Worm (Caenorhabditis elegans) whole organism, L1 larva: ENCODE measurements around the gene C16B8.4.

ENCODE experiments used
- C04F5.9 ChIP-seq: sonication (generic microtip); optimal IDR thresholded peaks from 2 replicates; lab custom pipeline; 2016; ENCODE audit warnings: missing genetic modification characterization, missing compliant biosample characterization
- C34B4.2 ChIP-seq: sonication (generic microtip); optimal IDR thresholded peaks from 2 replicates; lab custom pipeline; 2017; ENCODE audit warnings: mild to moderate bottlenecking, missing genetic modification characterization, missing compliant biosample characterization
- F16B12.6 ChIP-seq: fragments of 150-350 bp; optimal IDR thresholded peaks from 2 replicates; lab custom pipeline; 2014; ENCODE audit warnings: missing biosample characterization, missing genetic modification characterization
- aha-1 ChIP-seq: fragments of 150-350 bp; optimal IDR thresholded peaks from 2 replicates; lab custom pipeline; 2014; ENCODE audit warnings: missing biosample characterization, missing genetic modification characterization
- blmp-1 ChIP-seq: fragments of 150-350 bp; optimal IDR thresholded peaks from 2 replicates; lab custom pipeline; 2014; ENCODE audit warnings: missing biosample characterization, missing genetic modification characterization
- ceh-63 ChIP-seq: fragments of 200-800 bp; sonication (Bioruptor generic); optimal IDR thresholded peaks from 2 replicates; lab custom pipeline; 2018; ENCODE audit warnings: mild to moderate bottlenecking, missing genetic modification characterization, missing compliant biosample characterization
- ceh-8 ChIP-seq: fragments of 200-800 bp; sonication (Bioruptor generic); optimal IDR thresholded peaks from 2 replicates; lab custom pipeline; 2018; ENCODE audit warnings: mild to moderate bottlenecking, missing genetic modification characterization, moderate library complexity, missing compliant biosample characterization
- ceh-82 ChIP-seq, 3 experiments: fragments of 150-350 bp in 1 of 3; sonication (generic microtip) in 2 of 3; optimal IDR thresholded peaks; 2 replicates each; lab custom pipeline; 2014 to 2017; ENCODE audit warnings: missing biosample characterization in 3 of 3, missing genetic modification characterization in 3 of 3
- ceh-90 ChIP-seq: sonication (generic microtip); optimal IDR thresholded peaks from 2 replicates; lab custom pipeline; 2016; ENCODE audit warnings: missing genetic modification characterization, missing compliant biosample characterization
- ces-1 ChIP-seq: fragments of 150-350 bp; optimal IDR thresholded peaks from 2 replicates; lab custom pipeline; 2014; ENCODE audit warnings: missing biosample characterization, missing genetic modification reagents, missing genetic modification characterization
- dsc-1 ChIP-seq: sonication (generic microtip); optimal IDR thresholded peaks from 2 replicates; lab custom pipeline; 2016; ENCODE audit warnings: mild to moderate bottlenecking, missing genetic modification characterization, missing compliant biosample characterization
- efl-1 ChIP-seq, 4 experiments: fragments of 150-350 bp; optimal IDR thresholded peaks in 3 of 4; peaks in 1 of 4; 1 replicate in 1 of 4; 2 replicates in 3 of 4; lab custom pipeline; 2014; ENCODE audit warnings: missing biosample characterization in 2 of 4, missing genetic modification characterization in 2 of 4, missing genetic modification reagents in 2 of 4
- efl-3 ChIP-seq: fragments of 200-800 bp; sonication (Bioruptor generic); optimal IDR thresholded peaks from 2 replicates; lab custom pipeline; 2018; ENCODE audit warnings: mild to moderate bottlenecking, missing genetic modification characterization, missing compliant biosample characterization
- egl-27 ChIP-seq, 2 experiments: fragments of 150-350 bp in 1 of 2; sonication (generic microtip); optimal IDR thresholded peaks; 3 replicates each; lab custom pipeline; 2017 to 2018; ENCODE audit warnings: missing biosample characterization in 2 of 2, missing genetic modification characterization in 2 of 2, missing genetic modification reagents in 2 of 2
- elt-2 ChIP-seq: sonication (generic microtip); optimal IDR thresholded peaks from 2 replicates; lab custom pipeline; 2016; ENCODE audit warnings: missing genetic modification characterization, mild to moderate bottlenecking, inconsistent platforms, missing compliant biosample characterization, missing genetic modification reagents
- elt-3 ChIP-seq, 6 experiments: fragments of 150-350 bp in 1 of 6; sonication (generic microtip); optimal IDR thresholded peaks; 2 replicates each; lab custom pipeline; 2017 to 2018; ENCODE audit warnings: missing biosample characterization in 6 of 6, missing genetic modification characterization in 6 of 6, inconsistent platforms in 1 of 6
- fkh-10 ChIP-seq: sonication (generic microtip); optimal IDR thresholded peaks from 2 replicates; lab custom pipeline; 2017; ENCODE audit warnings: missing biosample characterization, missing genetic modification reagents, missing genetic modification characterization
- fkh-4 ChIP-seq: sonication (generic microtip); optimal IDR thresholded peaks from 2 replicates; lab custom pipeline; 2016; ENCODE audit warnings: missing compliant biosample characterization, missing genetic modification characterization, borderline replicate concordance
- fkh-8 ChIP-seq: sonication (generic microtip); optimal IDR thresholded peaks from 2 replicates; lab custom pipeline; 2016; ENCODE audit warnings: mild to moderate bottlenecking, missing genetic modification characterization, missing compliant biosample characterization
- fos-1 ChIP-seq: fragments of 150-350 bp; optimal IDR thresholded peaks from 2 replicates; lab custom pipeline; 2014; ENCODE audit warnings: missing biosample characterization, missing genetic modification characterization
- hpl-2 ChIP-seq: fragments of 150-350 bp; optimal IDR thresholded peaks from 2 replicates; lab custom pipeline; 2014; ENCODE audit warnings: missing biosample characterization, missing genetic modification reagents, missing genetic modification characterization
- isw-1 ChIP-seq: fragments of 200-800 bp; sonication (Bioruptor generic); IDR thresholded peaks from 2 replicates; pipeline ENCODE4 v1.3.6; 2022; ENCODE audit warnings: missing genetic modification characterization, missing compliant biosample characterization
- jun-1 ChIP-seq: fragments of 150-350 bp; optimal IDR thresholded peaks from 2 replicates; lab custom pipeline; 2014; ENCODE audit warnings: missing biosample characterization, missing genetic modification reagents, missing genetic modification characterization
- lin-13 ChIP-seq: fragments of 150-350 bp; optimal IDR thresholded peaks from 2 replicates; lab custom pipeline; 2014; ENCODE audit warnings: missing biosample characterization, missing genetic modification reagents, missing genetic modification characterization
- lin-14 ChIP-seq: fragments of 200-800 bp; sonication (Bioruptor generic); optimal IDR thresholded peaks from 2 replicates; lab custom pipeline; 2018; ENCODE audit warnings: mild to moderate bottlenecking, missing genetic modification characterization, moderate library complexity, missing compliant biosample characterization
- lin-35 ChIP-seq, 2 experiments: fragments of 150-350 bp; optimal IDR thresholded peaks; 2 replicates each; lab custom pipeline; 2014; ENCODE audit warnings: missing biosample characterization in 2 of 2, missing genetic modification characterization in 2 of 2, missing genetic modification reagents in 2 of 2
- mdl-1 ChIP-seq, 2 experiments: fragments of 150-350 bp; optimal IDR thresholded peaks; 2 replicates each; lab custom pipeline; 2014 to 2017; ENCODE audit warnings: missing biosample characterization in 2 of 2, missing genetic modification characterization in 2 of 2, inconsistent platforms in 1 of 2
- mef-2 ChIP-seq: fragments of 150-350 bp; optimal IDR thresholded peaks from 2 replicates; lab custom pipeline; 2014; ENCODE audit warnings: missing biosample characterization, missing genetic modification characterization
- mep-1 ChIP-seq: fragments of 150-350 bp; optimal IDR thresholded peaks from 2 replicates; lab custom pipeline; 2014; ENCODE audit warnings: missing biosample characterization, missing genetic modification characterization
- nhr-19 ChIP-seq: fragments of 200-800 bp; sonication (Bioruptor generic); conservative IDR thresholded peaks from 2 replicates; pipeline ENCODE4 v1.3.6; 2022; ENCODE audit warnings: missing genetic modification characterization, missing compliant biosample characterization
- nhr-20 ChIP-seq: sonication (generic microtip); optimal IDR thresholded peaks from 2 replicates; lab custom pipeline; 2016; ENCODE audit warnings: mild to moderate bottlenecking, missing genetic modification characterization, missing compliant biosample characterization
- nhr-28 ChIP-seq: fragments of 150-350 bp; optimal IDR thresholded peaks from 2 replicates; lab custom pipeline; 2014; ENCODE audit warnings: missing biosample characterization, missing genetic modification characterization
- nhr-71 ChIP-seq: sonication (generic microtip); optimal IDR thresholded peaks from 2 replicates; lab custom pipeline; 2016; ENCODE audit warnings: mild to moderate bottlenecking, missing genetic modification characterization, moderate library complexity, missing compliant biosample characterization
- nhr-90 ChIP-seq: sonication (generic microtip); optimal IDR thresholded peaks from 2 replicates; lab custom pipeline; 2016; ENCODE audit warnings: mild to moderate bottlenecking, missing genetic modification characterization, missing compliant biosample characterization; ENCODE audit not compliant: poor library complexity
- pqm-1 ChIP-seq: sonication (generic microtip); optimal IDR thresholded peaks from 3 replicates; lab custom pipeline; 2017; ENCODE audit warnings: missing biosample characterization, missing genetic modification characterization
- rnt-1 ChIP-seq: sonication (generic microtip); optimal IDR thresholded peaks from 2 replicates; lab custom pipeline; 2016; ENCODE audit warnings: mild to moderate bottlenecking, missing genetic modification characterization, moderate library complexity, missing compliant biosample characterization
- snpc-4 ChIP-seq: fragments of 150-350 bp; optimal IDR thresholded peaks from 2 replicates; lab custom pipeline; 2014; ENCODE audit warnings: missing biosample characterization, missing genetic modification characterization
- snu-23 ChIP-seq: sonication (generic microtip); optimal IDR thresholded peaks from 2 replicates; lab custom pipeline; 2016; ENCODE audit warnings: missing genetic modification characterization, missing compliant biosample characterization
- sox-4 ChIP-seq: sonication (generic microtip); optimal IDR thresholded peaks from 2 replicates; lab custom pipeline; 2016; ENCODE audit warnings: missing genetic modification characterization, missing compliant biosample characterization
- sup-37 ChIP-seq: fragments of 200-800 bp; sonication (Bioruptor generic); optimal IDR thresholded peaks from 2 replicates; lab custom pipeline; 2018; ENCODE audit warnings: mild to moderate bottlenecking, missing genetic modification characterization, missing compliant biosample characterization
- tbx-2 ChIP-seq: sonication (generic microtip); optimal IDR thresholded peaks from 2 replicates; lab custom pipeline; 2016; ENCODE audit warnings: missing genetic modification characterization, missing compliant biosample characterization
- unc-30 ChIP-seq: sonication (generic microtip); optimal IDR thresholded peaks from 2 replicates; lab custom pipeline; 2017; ENCODE audit warnings: missing biosample characterization, missing genetic modification characterization
- unc-98 ChIP-seq: fragments of 200-800 bp; sonication (Bioruptor generic); IDR thresholded peaks from 2 replicates; pipeline ENCODE4 v1.3.6; 2022; ENCODE audit warnings: missing genetic modification characterization, missing compliant biosample characterization
- vab-15 ChIP-seq: sonication (generic microtip); optimal IDR thresholded peaks from 2 replicates; lab custom pipeline; 2017; ENCODE audit warnings: missing genotype, mild to moderate bottlenecking, missing genetic modification characterization, missing compliant biosample characterization
- xbp-1 ChIP-seq: sonication (generic microtip); optimal IDR thresholded peaks from 2 replicates; lab custom pipeline; 2016; ENCODE audit warnings: missing genetic modification characterization, missing compliant biosample characterization
- zag-1 ChIP-seq: fragments of 150-350 bp; optimal IDR thresholded peaks from 2 replicates; lab custom pipeline; 2014; ENCODE audit warnings: missing biosample characterization, missing genetic modification characterization
- ztf-11 ChIP-seq, 2 experiments: sonication (generic microtip); optimal IDR thresholded peaks; 2 replicates each; lab custom pipeline; 2016 to 2017; ENCODE audit warnings: missing genetic modification characterization in 2 of 2, missing biosample characterization in 1 of 2, missing compliant biosample characterization in 1 of 2

The C16B8.4 gene

DNA sequence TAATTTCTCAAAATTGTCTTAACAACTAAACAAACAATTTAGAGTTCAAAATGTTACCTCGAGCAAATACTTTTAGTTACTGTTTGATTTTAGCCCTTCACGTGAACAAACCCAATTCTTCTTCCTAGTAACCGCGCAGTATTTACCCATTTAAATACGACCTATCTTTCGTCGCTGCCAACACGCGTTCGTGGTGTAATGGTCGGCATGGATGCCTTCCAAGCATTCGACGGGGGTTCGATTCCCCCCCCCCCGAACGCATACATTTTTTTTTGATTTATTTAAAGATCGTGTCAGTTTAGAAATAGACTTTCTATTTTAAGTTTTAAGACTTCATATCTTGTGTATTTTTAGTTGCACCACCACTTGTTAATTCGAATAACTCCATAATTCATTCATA, 21.0 kb upstream of the C16B8.4 start (continued):
- TF ChIP-seq ceh-8 (GFP tag; lab: Kevin White, UChicago) (no peak), C34B4.2 (tag; lab: Kevin White, UChicago) (no peak), ceh-90 (no peak), elt-2 (tag; lab: Kevin White, UChicago) (peak; percentile 4), pqm-1 (tag; lab: Kevin White, UChicago) (no peak), vab-15 (tag; lab: Kevin White, UChicago) (no peak), snu-23 (GFP tag; lab: Kevin White, UChicago) (peak; percentile 36), mep-1 (tag; lab: Kevin White, UChicago) (no peak), snpc-4 (tag; lab: Kevin White, UChicago) (no peak), nhr-20 (tag; lab: Kevin White, UChicago) (peak; percentile 5)

DNA sequence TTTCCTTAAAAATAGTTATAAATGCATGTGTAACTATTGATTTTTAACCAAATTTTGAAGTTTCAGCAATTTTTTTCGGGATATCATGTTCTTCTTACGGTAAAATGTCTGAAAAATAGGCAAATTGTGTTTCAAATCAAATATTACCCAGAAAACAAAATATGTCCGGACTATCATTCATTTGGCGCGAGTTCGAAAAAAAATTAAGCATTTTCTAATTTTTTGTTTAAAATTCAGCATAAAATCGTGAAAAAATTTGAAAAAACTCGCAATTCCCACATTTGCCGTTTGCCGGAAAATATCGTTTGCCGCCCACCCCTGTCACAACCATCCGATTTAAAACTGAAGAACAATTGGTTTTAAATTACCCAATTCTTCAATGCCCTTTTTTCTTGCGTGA, 18.2 kb upstream of the C16B8.4 start:
- TF ChIP-seq C04F5.9 (tag; lab: Kevin White, UChicago) (no peak), lin-35 (GFP tag; optimal IDR thresholded peaks at IDR 0.05; lab: Kevin White, UChicago) (no peak), efl-3 (GFP tag; lab: Kevin White, UChicago) (no peak), nhr-19 (GFP tag; lab: Robert Waterston, UW) (no peak), xbp-1 (tag; lab: Kevin White, UChicago) (no peak), ztf-11 (tag; optimal IDR thresholded peaks at IDR 0.05; lab: Kevin White, UChicago) (no peak), ces-1 (GFP tag; lab: Kevin White, UChicago) (no peak), sup-37 (no peak), unc-30 (tag; lab: Kevin White, UChicago) (no peak), dsc-1 (tag; lab: Kevin White, UChicago) (no peak), ceh-63 (no peak), lin-14 (GFP tag; lab: Kevin White, UChicago) (no peak), snpc-4 (tag; lab: Kevin White, UChicago) (no peak), ceh-82 (tag; optimal IDR thresholded peaks at IDR 0.05; lab: Kevin White, UChicago) (no peak)

DNA sequence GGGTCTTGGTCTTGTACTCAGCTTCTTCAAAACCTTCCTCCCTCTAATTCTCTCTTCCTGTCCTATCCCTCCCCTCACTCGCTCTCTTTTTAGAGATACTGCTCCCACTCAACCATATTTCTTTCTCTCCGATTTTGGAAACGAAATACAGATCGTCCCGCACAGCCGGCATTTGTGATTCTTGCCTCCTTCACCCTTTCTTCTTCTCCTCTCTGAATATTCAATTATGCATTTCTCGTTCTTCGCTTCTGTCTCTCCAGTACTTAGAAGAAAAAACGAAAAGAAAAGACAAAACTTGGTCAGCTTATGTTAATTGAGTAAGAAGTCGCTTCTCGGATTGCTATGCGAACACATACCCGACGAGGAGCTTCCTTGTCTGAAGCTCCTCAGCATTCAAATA, 17.5 kb upstream of the C16B8.4 start:
- TF ChIP-seq efl-1 (optimal IDR thresholded peaks at IDR 0.05; lab: Kevin White, UChicago) (no peak), efl-1 (GFP tag; optimal IDR thresholded peaks at IDR 0.05 in 1 of 2; lab: Kevin White, UChicago) (peak in 1 of 2 experiments; percentile 34), dsc-1 (tag; lab: Kevin White, UChicago) (no peak)

DNA sequence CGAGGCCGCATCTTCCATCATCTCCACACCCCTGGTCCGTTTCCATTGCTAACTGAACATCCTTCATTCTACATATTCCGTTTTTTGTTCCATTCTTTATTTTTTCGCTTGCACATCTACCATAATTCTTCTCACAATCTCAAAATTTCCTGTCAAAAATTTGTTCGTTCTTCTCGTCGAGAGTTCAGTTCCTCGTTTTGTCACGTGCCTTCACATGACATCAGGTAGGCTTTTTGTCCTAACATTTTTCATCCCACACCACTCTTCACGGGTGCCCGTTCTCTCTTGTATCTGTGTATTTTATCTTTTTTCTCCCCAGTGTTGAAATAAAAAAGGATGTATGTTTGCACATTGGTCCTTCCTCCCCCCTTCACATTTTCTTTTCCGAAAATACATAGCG, 17.1 kb upstream of the C16B8.4 start:
- TF ChIP-seq F16B12.6 (tag; lab: Kevin White, UChicago): no peak
- no peak for TF ChIP-seq egl-27 (tag; optimal IDR thresholded peaks at IDR 0.05; lab: Kevin White, UChicago)
- no peak for TF ChIP-seq fkh-10
- TF ChIP-seq efl-3 (GFP tag; lab: Kevin White, UChicago): no peak
- TF ChIP-seq isw-1 (GFP tag; lab: Robert Waterston, UW): no peak
- no peak for TF ChIP-seq elt-3 (tag; optimal IDR thresholded peaks at IDR 0.05; lab: Kevin White, UChicago)
- no peak for TF ChIP-seq rnt-1 (tag; lab: Kevin White, UChicago)
- no peak for TF ChIP-seq fkh-8 (tag; lab: Kevin White, UChicago)
- TF ChIP-seq mdl-1 (tag; optimal IDR thresholded peaks at IDR 0.05; lab: Kevin White, UChicago): peak in 1 of 2 experiments; percentile 3
- no peak for TF ChIP-seq nhr-28
- TF ChIP-seq fkh-4: no peak
- no peak for TF ChIP-seq aha-1 (tag; lab: Kevin White, UChicago)
- no peak for TF ChIP-seq ceh-63
- no peak for TF ChIP-seq unc-98 (GFP tag; lab: Robert Waterston, UW)
- no peak for TF ChIP-seq snpc-4 (tag; lab: Kevin White, UChicago)
- TF ChIP-seq snu-23 (GFP tag; lab: Kevin White, UChicago): no peak
- TF ChIP-seq fos-1: no peak
- TF ChIP-seq lin-13: no peak
- no peak for TF ChIP-seq hpl-2
- no peak for TF ChIP-seq sox-4 (tag; lab: Kevin White, UChicago)
- no peak for TF ChIP-seq zag-1 (tag; lab: Kevin White, UChicago)
- peak; percentile 25 for TF ChIP-seq tbx-2 (tag; lab: Kevin White, UChicago)
- peak; percentile 1 for TF ChIP-seq nhr-71 (tag; lab: Kevin White, UChicago)
- TF ChIP-seq mef-2: no peak
- TF ChIP-seq xbp-1 (tag; lab: Kevin White, UChicago): no peak
- no peak for TF ChIP-seq jun-1
- no peak for TF ChIP-seq C04F5.9 (tag; lab: Kevin White, UChicago)
- no peak for TF ChIP-seq nhr-90 (tag; lab: Kevin White, UChicago)
- TF ChIP-seq blmp-1: no peak
